Worm (Caenorhabditis elegans) whole organism, mixed stage, embryonic: ENCODE data around the gene C18H7.12.

ENCODE experiments used
- M03D4.4 ChIP-seq: sonication (generic microtip); optimal IDR thresholded peaks from 2 replicates; lab custom pipeline; 2017; ENCODE audit warnings: mild to moderate bottlenecking, missing genetic modification characterization, missing compliant biosample characterization
- bed-3 ChIP-seq: fragments of 200-800 bp; sonication (Bioruptor generic); optimal IDR thresholded peaks from 3 replicates; lab custom pipeline; 2018; ENCODE audit warnings: mild to moderate bottlenecking, missing genetic modification characterization, moderate library complexity, missing compliant biosample characterization
- blmp-1 ChIP-seq: fragments of 150-350 bp; optimal IDR thresholded peaks from 2 replicates; lab custom pipeline; 2014; ENCODE audit warnings: missing biosample characterization, missing genetic modification characterization
- ceh-39 ChIP-seq: fragments of 150-350 bp; optimal IDR thresholded peaks from 2 replicates; lab custom pipeline; 2014; ENCODE audit warnings: missing biosample characterization, missing genetic modification characterization
- ceh-43 ChIP-seq: fragments of 200-800 bp; sonication (Bioruptor generic); optimal IDR thresholded peaks from 2 replicates; lab custom pipeline; 2018; ENCODE audit warnings: mild to moderate bottlenecking, missing genetic modification characterization, moderate library complexity, missing compliant biosample characterization
- ceh-83 ChIP-seq: fragments of 200-800 bp; sonication (Bioruptor generic); optimal IDR thresholded peaks from 2 replicates; lab custom pipeline; 2018; ENCODE audit warnings: mild to moderate bottlenecking, missing genetic modification characterization, missing compliant biosample characterization
- ces-1 ChIP-seq: fragments of 150-350 bp; optimal IDR thresholded peaks from 2 replicates; lab custom pipeline; 2014; ENCODE audit warnings: missing biosample characterization, missing genetic modification reagents, missing genetic modification characterization
- cnd-1 ChIP-seq: fragments of 200-800 bp; sonication (Bioruptor generic); optimal IDR thresholded peaks from 2 replicates; lab custom pipeline; 2018; ENCODE audit warnings: mild to moderate bottlenecking, missing genetic modification characterization, missing compliant biosample characterization
- drap-1 ChIP-seq: fragments of 200-800 bp; sonication (Bioruptor generic); optimal IDR thresholded peaks from 3 replicates; lab custom pipeline; 2018; ENCODE audit warnings: mild to moderate bottlenecking, missing genetic modification characterization, missing compliant biosample characterization
- elt-1 ChIP-seq: sonication (generic microtip); optimal IDR thresholded peaks from 2 replicates; lab custom pipeline; 2017; ENCODE audit warnings: missing genetic modification characterization, mild to moderate bottlenecking, missing compliant biosample characterization, antibody characterized with exemption, moderate library complexity, borderline replicate concordance; ENCODE audit not compliant: insufficient read depth
- elt-3 ChIP-seq: fragments of 150-350 bp; optimal IDR thresholded peaks from 2 replicates; lab custom pipeline; 2014; ENCODE audit warnings: missing biosample characterization, missing genetic modification characterization
- flh-1 ChIP-seq: fragments of 200-800 bp; sonication (Bioruptor generic); optimal IDR thresholded peaks from 2 replicates; lab custom pipeline; 2018; ENCODE audit warnings: mild to moderate bottlenecking, missing genetic modification characterization, moderate library complexity, missing compliant biosample characterization
- ham-2 ChIP-seq: fragments of 200-800 bp; sonication (Bioruptor generic); optimal IDR thresholded peaks from 2 replicates; lab custom pipeline; 2018; ENCODE audit warnings: mild to moderate bottlenecking, missing genetic modification characterization, missing compliant biosample characterization
- hlh-1 ChIP-seq: fragments of 150-350 bp; optimal IDR thresholded peaks from 2 replicates; lab custom pipeline; 2014; ENCODE audit warnings: missing biosample characterization, missing genetic modification reagents, missing genetic modification characterization
- lin-13 ChIP-seq: fragments of 150-350 bp; optimal IDR thresholded peaks from 2 replicates; lab custom pipeline; 2014; ENCODE audit warnings: missing biosample characterization, missing genetic modification characterization
- lin-32 ChIP-seq: fragments of 200-800 bp; sonication (Bioruptor generic); optimal IDR thresholded peaks from 2 replicates; lab custom pipeline; 2018; ENCODE audit warnings: mild to moderate bottlenecking, missing genetic modification characterization, missing compliant biosample characterization
- lsy-2 ChIP-seq: fragments of 150-350 bp; optimal IDR thresholded peaks from 2 replicates; lab custom pipeline; 2014; ENCODE audit warnings: missing biosample characterization, missing genetic modification characterization
- mab-5 ChIP-seq: fragments of 150-350 bp; optimal IDR thresholded peaks from 2 replicates; lab custom pipeline; 2014; ENCODE audit warnings: missing biosample characterization, missing genetic modification characterization
- mep-1 ChIP-seq: fragments of 150-350 bp; optimal IDR thresholded peaks from 2 replicates; lab custom pipeline; 2017; ENCODE audit warnings: missing biosample characterization, missing genetic modification reagents, missing genetic modification characterization, inconsistent platforms
- mls-2 ChIP-seq: sonication (generic microtip); optimal IDR thresholded peaks from 2 replicates; lab custom pipeline; 2016; ENCODE audit warnings: mild to moderate bottlenecking, missing genetic modification characterization, moderate library complexity, missing compliant biosample characterization
- nhr-12 ChIP-seq: fragments of 150-350 bp; optimal IDR thresholded peaks from 2 replicates; lab custom pipeline; 2014; ENCODE audit warnings: missing biosample characterization, missing genetic modification characterization
- nhr-2 ChIP-seq: fragments of 150-350 bp; optimal IDR thresholded peaks from 2 replicates; lab custom pipeline; 2014; ENCODE audit warnings: missing biosample characterization, missing genetic modification characterization
- nhr-237 ChIP-seq: fragments of 150-350 bp; optimal IDR thresholded peaks from 2 replicates; lab custom pipeline; 2014; ENCODE audit warnings: missing biosample characterization, missing genetic modification characterization
- nhr-28 ChIP-seq: fragments of 150-350 bp; optimal IDR thresholded peaks from 2 replicates; lab custom pipeline; 2014; ENCODE audit warnings: missing biosample characterization, missing genetic modification characterization
- nhr-76 ChIP-seq: sonication (generic microtip); optimal IDR thresholded peaks from 2 replicates; lab custom pipeline; 2017; ENCODE audit warnings: missing biosample characterization, missing genetic modification characterization
- pha-4 ChIP-seq: fragments of 150-350 bp; optimal IDR thresholded peaks from 2 replicates; lab custom pipeline; 2018; ENCODE audit warnings: missing biosample characterization, missing genetic modification reagents, missing genetic modification characterization
- sem-2 ChIP-seq: fragments of 200-800 bp; sonication (Bioruptor generic); optimal IDR thresholded peaks from 2 replicates; lab custom pipeline; 2018; ENCODE audit warnings: mild to moderate bottlenecking, missing genetic modification characterization, missing compliant biosample characterization
- snpc-4 ChIP-seq: fragments of 150-350 bp; optimal IDR thresholded peaks from 2 replicates; lab custom pipeline; 2014; ENCODE audit warnings: missing biosample characterization, missing genetic modification characterization
- tbx-8 ChIP-seq: fragments of 200-800 bp; sonication (Bioruptor generic); optimal IDR thresholded peaks from 2 replicates; lab custom pipeline; 2018; ENCODE audit warnings: mild to moderate bottlenecking, missing genetic modification characterization, moderate library complexity, missing compliant biosample characterization
- unc-120 ChIP-seq: sonication (generic microtip); optimal IDR thresholded peaks from 2 replicates; lab custom pipeline; 2017; ENCODE audit warnings: missing genetic modification characterization, missing compliant biosample characterization; ENCODE audit not compliant: poor library complexity, severe bottlenecking
- unc-39 ChIP-seq: fragments of 150-350 bp; optimal IDR thresholded peaks from 2 replicates; lab custom pipeline; 2014; ENCODE audit warnings: missing biosample characterization, missing genetic modification characterization
- unc-62 ChIP-seq: fragments of 150-350 bp; optimal IDR thresholded peaks from 2 replicates; lab custom pipeline; 2014; ENCODE audit warnings: missing biosample characterization, missing genetic modification reagents, missing genetic modification characterization
- ztf-11 ChIP-seq: fragments of 150-350 bp; optimal IDR thresholded peaks from 2 replicates; lab custom pipeline; 2014; ENCODE audit warnings: missing biosample characterization, missing genetic modification characterization

Gene C18H7.12

DNA sequence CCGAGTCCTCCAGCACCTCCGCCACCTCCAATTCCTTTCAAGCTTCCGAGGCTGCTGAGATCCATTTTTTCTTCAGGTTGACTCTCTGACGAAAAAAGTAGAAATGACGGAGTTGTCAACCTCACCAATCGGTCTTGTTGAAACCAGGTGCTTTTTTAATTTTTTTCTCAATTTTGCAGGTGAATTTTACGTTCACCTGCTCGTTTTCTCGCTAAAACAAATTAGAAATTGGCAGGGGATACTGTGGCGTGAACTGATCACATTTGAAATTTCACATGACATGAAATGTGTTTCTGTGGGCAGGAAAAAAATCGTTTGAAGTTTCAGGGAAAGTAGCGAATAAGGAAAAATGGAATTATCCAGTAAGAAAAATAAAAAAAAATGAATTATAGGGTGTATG is 4.8 kb upstream of the C18H7.12 start, which contains the start of gene C18H7.6:
TSS of gene C18H7.6 (minus strand) at position 104 of the 400 bp plus-strand sequence.
- TF ChIP-seq ces-1 (GFP tag; lab: Kevin White, UChicago) = no peak
- TF ChIP-seq ham-2 (GFP tag; lab: Kevin White, UChicago) = no peak
- no peak for TF ChIP-seq lin-13 (tag; lab: Kevin White, UChicago)
- TF ChIP-seq lsy-2 (tag; lab: Kevin White, UChicago) = no peak
- no peak for TF ChIP-seq blmp-1
- TF ChIP-seq drap-1 = no peak
- TF ChIP-seq elt-3 (tag; lab: Kevin White, UChicago) = no peak
- TF ChIP-seq bed-3 (GFP tag; lab: Kevin White, UChicago) = no peak
- TF ChIP-seq ceh-39 (tag; lab: Kevin White, UChicago) = no peak
- TF ChIP-seq nhr-237 (tag; lab: Kevin White, UChicago) = no peak
- no peak for TF ChIP-seq nhr-28
- TF ChIP-seq snpc-4 = no peak
- TF ChIP-seq, all 35 proteins: peak for 0

DNA sequence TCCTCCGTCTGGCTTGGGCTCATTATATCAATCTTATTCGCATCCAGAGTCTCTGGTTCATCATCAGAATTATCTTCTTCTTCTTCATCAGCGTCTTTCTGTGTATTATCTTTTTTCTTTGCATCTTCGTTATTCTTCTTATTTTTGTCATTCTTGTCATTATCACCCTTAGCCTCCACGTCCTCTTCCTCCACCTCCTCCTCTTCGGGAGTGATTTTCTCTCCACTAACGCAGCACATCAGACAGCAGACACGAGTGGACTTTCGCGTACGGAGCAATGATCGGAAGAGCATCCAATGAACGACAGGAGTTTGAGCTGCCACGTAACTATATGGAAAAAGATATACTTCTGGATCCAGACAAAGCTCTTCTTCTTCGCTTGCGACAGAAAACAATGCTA is 3.6 kb downstream of the C18H7.12 start:
- no peak for TF ChIP-seq ham-2 (GFP tag; lab: Kevin White, UChicago)
- no peak for TF ChIP-seq ceh-83
- no peak for TF ChIP-seq unc-62 (GFP tag; lab: Kevin White, UChicago)
- TF ChIP-seq hlh-1 (tag; lab: Kevin White, UChicago) = no peak
- no peak for TF ChIP-seq tbx-8 (GFP tag; lab: Kevin White, UChicago)
- no peak for TF ChIP-seq nhr-28
- no peak for TF ChIP-seq flh-1 (GFP tag; lab: Kevin White, UChicago)
- no peak for TF ChIP-seq unc-120 (tag; lab: Kevin White, UChicago)
- TF ChIP-seq nhr-237 (tag; lab: Kevin White, UChicago) = no peak
- TF ChIP-seq ceh-43 (GFP tag; lab: Kevin White, UChicago) = no peak
- no peak for TF ChIP-seq mls-2
- TF ChIP-seq mab-5 (tag; lab: Kevin White, UChicago) = no peak
- no peak for TF ChIP-seq ztf-11 (tag; lab: Kevin White, UChicago)
- no peak for TF ChIP-seq elt-1 (tag; lab: Kevin White, UChicago)
- TF ChIP-seq mep-1 (tag; lab: Kevin White, UChicago) = no peak
- TF ChIP-seq drap-1 = no peak
- no peak for TF ChIP-seq nhr-76
- no peak for TF ChIP-seq sem-2 (GFP tag; lab: Kevin White, UChicago)
- no peak for TF ChIP-seq cnd-1 (tag; lab: Kevin White, UChicago)

DNA sequence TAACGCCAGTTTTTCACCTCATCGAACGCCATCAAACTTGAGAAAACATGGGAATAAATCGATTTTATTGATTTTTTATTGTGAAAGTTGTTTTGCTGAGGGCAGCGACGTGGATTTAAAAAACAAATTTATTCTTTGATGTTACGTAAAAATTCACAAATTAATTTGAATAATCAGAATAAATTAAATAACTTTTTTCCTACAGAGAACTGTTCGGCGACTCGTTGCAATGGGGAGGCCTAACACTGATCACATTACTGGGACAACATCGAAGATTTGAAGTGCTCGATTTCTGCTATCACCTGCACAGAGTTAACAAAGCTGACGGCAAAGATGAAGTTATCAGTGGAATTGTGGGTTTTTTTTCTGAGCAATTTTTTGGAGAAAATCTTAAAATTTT is 5.5 kb downstream of the C18H7.12 start, which contains the start of gene F56A11.6:
TSS of gene F56A11.6 (minus strand) at position 101 of the 400 bp plus-strand sequence.
- TF ChIP-seq M03D4.4 (tag; lab: Kevin White, UChicago) (no peak), nhr-76 (no peak), blmp-1 (no peak), tbx-8 (GFP tag; lab: Kevin White, UChicago) (no peak), ham-2 (GFP tag; lab: Kevin White, UChicago) (no peak), elt-3 (tag; lab: Kevin White, UChicago) (no peak), elt-1 (tag; lab: Kevin White, UChicago) (no peak), lin-32 (GFP tag; lab: Kevin White, UChicago) (no peak), mab-5 (tag; lab: Kevin White, UChicago) (no peak), pha-4 (no peak), nhr-237 (tag; lab: Kevin White, UChicago) (no peak), drap-1 (no peak)

DNA sequence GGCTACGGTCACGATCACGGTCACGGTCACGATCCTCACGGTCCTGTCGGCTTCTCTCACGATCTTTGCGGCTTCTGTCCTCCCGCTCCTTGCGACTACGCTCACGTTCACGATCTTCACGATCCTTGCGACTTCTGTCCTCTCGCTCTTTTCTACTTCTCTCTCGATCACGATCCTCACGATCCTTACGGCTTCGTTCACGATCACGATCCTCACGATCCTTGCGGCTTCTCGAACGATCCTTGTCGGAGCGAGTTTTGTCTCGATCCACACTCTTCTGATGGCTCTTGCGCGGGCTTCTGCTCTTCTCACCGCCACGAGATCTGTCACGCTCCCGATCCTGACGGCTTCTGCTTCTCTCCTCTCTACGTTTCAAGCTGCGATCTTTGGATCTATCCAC is 7.1 kb downstream of the C18H7.12 start:
- no peak for TF ChIP-seq pha-4
- TF ChIP-seq ceh-39 (tag; lab: Kevin White, UChicago) = no peak
- TF ChIP-seq ham-2 (GFP tag; lab: Kevin White, UChicago) = no peak
- TF ChIP-seq sem-2 (GFP tag; lab: Kevin White, UChicago) = no peak
- no peak for TF ChIP-seq ces-1 (GFP tag; lab: Kevin White, UChicago)
- TF ChIP-seq tbx-8 (GFP tag; lab: Kevin White, UChicago) = no peak
- TF ChIP-seq mls-2 = no peak
- TF ChIP-seq flh-1 (GFP tag; lab: Kevin White, UChicago) = no peak
- no peak for TF ChIP-seq drap-1
- TF ChIP-seq blmp-1 = no peak
- TF ChIP-seq ceh-43 (GFP tag; lab: Kevin White, UChicago) = no peak
- TF ChIP-seq ceh-83 = no peak
- TF ChIP-seq elt-3 (tag; lab: Kevin White, UChicago) = no peak
- no peak for TF ChIP-seq unc-62 (GFP tag; lab: Kevin White, UChicago)
- TF ChIP-seq unc-120 (tag; lab: Kevin White, UChicago) = no peak
- no peak for TF ChIP-seq lin-32 (GFP tag; lab: Kevin White, UChicago)
- TF ChIP-seq nhr-12 (tag; lab: Kevin White, UChicago) = no peak
- TF ChIP-seq ztf-11 (tag; lab: Kevin White, UChicago) = no peak
- TF ChIP-seq unc-39 (tag; lab: Kevin White, UChicago) = no peak
- no peak for TF ChIP-seq nhr-2 (tag; lab: Kevin White, UChicago)
